Worm (Caenorhabditis elegans) whole organism, L3 larva: ENCODE results near the gene T24C4.2.

Experiments used
- lin-39 ChIP-seq: fragments of 150-350 bp; optimal IDR thresholded peaks from 2 replicates; lab custom pipeline; 2018; ENCODE audit warnings: missing biosample characterization, missing genetic modification reagents, missing genetic modification characterization
- unc-62 ChIP-seq: fragments of 150-350 bp; sonication (generic microtip); optimal IDR thresholded peaks from 4 replicates; lab custom pipeline; 2014; ENCODE audit warnings: missing biosample characterization, missing genetic modification reagents, missing genetic modification characterization

ce11 chrIII:907990-908389 is 38.2 kb upstream of the T24C4.2 start:
- TF ChIP-seq lin-39 (no peak), unc-62 (GFP tag; lab: Kevin White, UChicago) (no peak)
